Worm (Caenorhabditis elegans): ENCODE measurements around the gene unc-26.

Gene unc-26

DNA sequence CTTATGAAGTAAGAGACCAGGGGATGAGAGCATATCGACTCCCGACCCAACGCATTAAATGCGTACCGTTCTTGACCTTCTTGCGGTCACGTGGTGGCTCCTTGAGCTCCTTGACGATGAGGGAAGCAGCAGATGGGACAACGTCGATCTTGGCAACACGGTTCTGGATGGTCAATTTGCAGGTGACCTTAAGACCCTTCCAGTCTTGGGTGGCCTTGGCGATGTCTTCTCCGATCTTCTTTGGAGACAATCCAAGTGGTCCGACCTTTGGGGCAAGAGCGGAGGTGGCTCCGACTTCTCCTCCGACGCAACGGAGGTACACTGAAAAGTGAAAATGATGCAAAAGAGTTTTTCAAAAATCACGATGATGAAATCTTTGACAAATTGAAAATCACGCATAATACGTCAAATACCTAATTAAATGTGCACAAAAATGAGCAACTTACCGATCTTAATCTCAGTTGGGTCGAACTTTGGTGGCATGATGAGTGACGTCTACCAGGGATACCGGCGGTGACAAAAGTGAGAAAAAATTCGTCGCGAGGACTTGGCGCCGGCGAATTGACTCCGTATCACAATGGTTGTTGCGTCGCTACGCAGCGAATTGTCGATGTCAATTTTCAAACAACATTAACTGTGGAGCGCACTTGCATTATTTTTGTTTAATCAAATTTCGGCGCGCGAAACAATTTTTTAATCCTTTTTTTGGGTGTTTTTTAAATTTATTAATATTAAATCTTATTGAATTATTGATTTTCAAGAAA, 32.1 kb downstream of the unc-26 start, which contains the start of gene rpl-12 (continued):
- TF ChIP-seq pbrm-1 (GFP tag; IDR thresholded peaks at IDR 0.05) (peak; percentile 98), rcor-1 (GFP tag; IDR thresholded peaks at IDR 0.05) (peak; percentile 98), him-1 (tag; optimal IDR thresholded peaks at IDR 0.05) (peak; percentile 66), D2030.7 (GFP tag; IDR thresholded peaks at IDR 0.05) (peak; percentile 94), lin-40 (tag; optimal IDR thresholded peaks at IDR 0.05) (peak; percentile 98), madf-6 (GFP tag; IDR thresholded peaks at IDR 0.05) (peak; percentile 95), tbp1 (GFP tag; optimal IDR thresholded peaks at IDR 0.05) (peak; percentile 79), somi-1 (GFP tag; optimal IDR thresholded peaks at IDR 0.05) (peak; percentile 94), cebp-2 (GFP tag; IDR thresholded peaks at IDR 0.05) (peak; percentile 98), dpff-1 (tag; optimal IDR thresholded peaks at IDR 0.05) (no peak), ekl-4 (GFP tag; IDR thresholded peaks at IDR 0.05) (peak; percentile 98), hmg-1.2 (GFP tag; IDR thresholded peaks at IDR 0.05) (peak; percentile 97), F57A8.1 (GFP tag; optimal IDR thresholded peaks at IDR 0.05) (no peak), ceh-27 (GFP tag; optimal IDR thresholded peaks at IDR 0.05) (peak; percentile 98), T07F8.4 (tag; optimal IDR thresholded peaks at IDR 0.05) (peak; percentile 44), let-607 (tag; optimal IDR thresholded peaks at IDR 0.05) (peak; percentile 89 to 96), hmg-20 (GFP tag; IDR thresholded peaks at IDR 0.05) (peak; percentile 87), hrde-1 (tag; optimal IDR thresholded peaks at IDR 0.05; ENCODE audit: borderline replicate concordance) (peak; percentile 92), repo-1 (tag; optimal IDR thresholded peaks at IDR 0.05) (peak; percentile 96), nhr-27 (tag; optimal IDR thresholded peaks at IDR 0.05) (peak; percentile 7), ceh-91 (GFP tag; IDR thresholded peaks at IDR 0.05) (peak; percentile 95), ztf-28 (GFP tag; IDR thresholded peaks at IDR 0.05) (peak; percentile 80; the same call in 1 of the 2 replicates), mel-28 (tag; optimal IDR thresholded peaks at IDR 0.05; ENCODE audit: borderline replicate concordance) (peak; percentile 83), egrh-3 (GFP tag; IDR thresholded peaks at IDR 0.05) (peak; percentile 54; the same call in 1 of the 2 replicates), K11D2.4 (GFP tag; IDR thresholded peaks at IDR 0.05) (peak; percentile 97), mcd-1 (GFP tag; IDR thresholded peaks at IDR 0.05) (peak; percentile 100), snpc-1.1 (tag; optimal IDR thresholded peaks at IDR 0.05; ENCODE audit: insufficient read depth) (peak; percentile 63), rpc-1 (optimal IDR thresholded peaks at IDR 0.05) (no peak), rpc-1 (tag; optimal IDR thresholded peaks at IDR 0.05) (no peak), madf-10 (tag; optimal IDR thresholded peaks at IDR 0.05) (peak; percentile 95), sptf-2 (GFP tag; optimal IDR thresholded peaks at IDR 0.05) (peak; percentile 8), let-526 (GFP tag; IDR thresholded peaks at IDR 0.05) (peak; percentile 20), B0019.2 (GFP tag; conservative IDR thresholded peaks at IDR 0.05) (peak; percentile 85), atf-7 (tag; optimal IDR thresholded peaks at IDR 0.05) (peak; percentile 92), F49E8.2 (tag; optimal IDR thresholded peaks at IDR 0.05; ENCODE audit: insufficient read depth) (peak; percentile 92), attf-6 (GFP tag; IDR thresholded peaks at IDR 0.05) (peak; percentile 91), rec-8 (tag; optimal IDR thresholded peaks at IDR 0.05) (peak; percentile 27 to 51), F37B4.10 (GFP tag; IDR thresholded peaks at IDR 0.05) (0 out of 2 replicates have a peak, but pooled peaks have one; percentile 11), C06A6.2 (GFP tag; conservative IDR thresholded peaks at IDR 0.05) (peak; percentile 94), sea-2 (GFP tag; IDR thresholded peaks at IDR 0.05) (peak; percentile 77; the same call in 1 of the 2 replicates), K12H6.12 (tag; optimal IDR thresholded peaks at IDR 0.05) (peak; percentile 97), egl-44 (GFP tag; IDR thresholded peaks at IDR 0.05) (peak; percentile 78; the same call in 1 of the 2 replicates), lin-26 (GFP tag; IDR thresholded peaks at IDR 0.05) (peak; percentile 51), snpc-3.4 (tag; optimal IDR thresholded peaks at IDR 0.05) (peak; percentile 90), Y56A3A.18 (GFP tag; IDR thresholded peaks at IDR 0.05) (peak; percentile 95), unc-62 (GFP tag; optimal IDR thresholded peaks at IDR 0.05) (peak; percentile 88)
